Fruit fly (Drosophila melanogaster) whole organism, embryonic: ENCODE results near the gene bon.

Experiments used
- Awh ChIP-seq: fragments of 200-800 bp; sonication (Bioruptor generic); IDR thresholded peaks from 2 replicates; pipeline ENCODE4, ENCODE4 v1.3.6; 2022; ENCODE audit warnings: missing biosample characterization, missing genetic modification characterization
- CG10543 ChIP-seq: fragments of 200-800 bp; sonication (Bioruptor generic); optimal IDR thresholded peaks from 3 replicates; lab custom pipeline; 2017; ENCODE audit warnings: missing biosample characterization, mild to moderate bottlenecking, missing genetic modification characterization, moderate library complexity
- CG11085 ChIP-seq: fragments of 200-800 bp; sonication (Bioruptor generic); IDR thresholded peaks from 2 replicates; pipeline ENCODE4 v1.3.6; 2022; ENCODE audit warnings: missing biosample characterization, missing genetic modification characterization
- CG12104 ChIP-seq: fragments of 200-800 bp; sonication (Bioruptor generic); optimal IDR thresholded peaks from 3 replicates; lab custom pipeline; 2016; ENCODE audit warnings: missing biosample characterization, missing genetic modification characterization
- CG12391 ChIP-seq: fragments of 200-800 bp; sonication (Bioruptor generic); optimal IDR thresholded peaks from 3 replicates; lab custom pipeline; 2018; ENCODE audit warnings: missing biosample characterization, mild to moderate bottlenecking, missing genetic modification characterization, moderate library complexity
- CG12769 ChIP-seq: fragments of 200-800 bp; sonication (Bioruptor generic); optimal IDR thresholded peaks from 2 replicates; lab custom pipeline; 2019; ENCODE audit warnings: missing biosample characterization, mild to moderate bottlenecking, missing genetic modification characterization, moderate library complexity
- CG13894 ChIP-seq: fragments of 200-800 bp; sonication (Bioruptor generic); optimal IDR thresholded peaks from 3 replicates; lab custom pipeline; 2018; ENCODE audit warnings: missing biosample characterization, mild to moderate bottlenecking, missing genetic modification characterization, moderate library complexity
- CG14050 ChIP-seq: fragments of 200-800 bp; sonication (Bioruptor generic); IDR thresholded peaks from 3 replicates; pipeline ENCODE4 v1.3.6; 2022; ENCODE audit warnings: missing biosample characterization, missing genetic modification characterization
- CG17912 ChIP-seq: fragments of 200-800 bp; sonication (Bioruptor generic); optimal IDR thresholded peaks from 2 replicates; lab custom pipeline; 2018; ENCODE audit warnings: missing biosample characterization, mild to moderate bottlenecking, missing genetic modification characterization
- CG3065 ChIP-seq: fragments of 200-800 bp; sonication (Bioruptor generic); optimal IDR thresholded peaks from 2 replicates; lab custom pipeline; 2016; ENCODE audit warnings: missing biosample characterization, missing genetic modification characterization
- CG32532 ChIP-seq: fragments of 200-800 bp; sonication (Bioruptor generic); IDR thresholded peaks from 2 replicates; pipeline ENCODE4 v1.3.6; 2022; ENCODE audit warnings: missing biosample characterization, missing genetic modification characterization
- CG32767 ChIP-seq: fragments of 200-800 bp; sonication (Bioruptor generic); IDR thresholded peaks from 2 replicates; pipeline ENCODE4 v1.3.6; 2022; ENCODE audit warnings: missing biosample characterization, missing genetic modification characterization
- CG4282 ChIP-seq: fragments of 200-800 bp; sonication (Bioruptor generic); optimal IDR thresholded peaks from 2 replicates; lab custom pipeline; 2016; ENCODE audit warnings: missing biosample characterization, missing genetic modification characterization
- CG5953 ChIP-seq: fragments of 200-800 bp; sonication (Bioruptor generic); IDR thresholded peaks from 2 replicates; pipeline ENCODE4 v1.3.6; 2022; ENCODE audit warnings: missing biosample characterization, missing genetic modification characterization
- CG6175 ChIP-seq: fragments of 200-800 bp; sonication (Bioruptor generic); IDR thresholded peaks from 3 replicates; pipeline ENCODE4 v1.3.6; 2022; ENCODE audit warnings: missing biosample characterization, missing genetic modification characterization
- CG7963 ChIP-seq: fragments of 200-800 bp; sonication (Bioruptor generic); IDR thresholded peaks from 3 replicates; pipeline ENCODE4 v1.3.6; 2022; ENCODE audit warnings: missing biosample characterization, missing genetic modification characterization; ENCODE audit not compliant: partially characterized antibody
- CG8290 ChIP-seq, 3 experiments: fragments of 200-800 bp; sonication (Bioruptor generic); optimal IDR thresholded peaks; 2 replicates each; lab custom pipeline; 2016 to 2019; ENCODE audit warnings: missing biosample characterization in 3 of 3, missing genetic modification characterization in 3 of 3, mild to moderate bottlenecking in 2 of 3, moderate library complexity in 1 of 3
- CG9876 ChIP-seq: fragments of 200-800 bp; sonication (Bioruptor generic); optimal IDR thresholded peaks from 2 replicates; lab custom pipeline; 2016; ENCODE audit warnings: missing biosample characterization, missing genetic modification characterization
- CTCF ChIP-seq: fragments of 200-800 bp; sonication (Bioruptor generic); optimal IDR thresholded peaks from 2 replicates; lab custom pipeline; 2017; ENCODE audit warnings: missing biosample characterization, mild to moderate bottlenecking, missing genetic modification characterization, moderate library complexity
- D19B ChIP-seq: fragments of 200-800 bp; sonication (Bioruptor generic); optimal IDR thresholded peaks from 2 replicates; lab custom pipeline; 2017; ENCODE audit warnings: missing biosample characterization, mild to moderate bottlenecking, missing genetic modification characterization
- Deaf1 ChIP-seq: fragments of 200-800 bp; optimal IDR thresholded peaks from 3 replicates; lab custom pipeline; 2019; ENCODE audit warnings: missing biosample characterization, mild to moderate bottlenecking, missing genetic modification characterization, moderate library complexity
- Doc3 ChIP-seq: fragments of 200-800 bp; sonication (Bioruptor generic); IDR thresholded peaks from 3 replicates; pipeline ENCODE4 v1.3.6; 2022; ENCODE audit warnings: missing biosample characterization, missing genetic modification characterization; ENCODE audit not compliant: partially characterized antibody
- E2f1 ChIP-seq: fragments of 200-800 bp; sonication (Bioruptor generic); IDR thresholded peaks from 2 replicates; pipeline ENCODE4 v1.3.6; 2022; ENCODE audit warnings: missing biosample characterization, missing genetic modification characterization
- Ets97D ChIP-seq: fragments of 200-800 bp; sonication (Bioruptor generic); optimal IDR thresholded peaks from 3 replicates; lab custom pipeline; 2016; ENCODE audit warnings: missing biosample characterization, missing genetic modification characterization
- HLH54F ChIP-seq: fragments of 200-800 bp; sonication (Bioruptor generic); optimal IDR thresholded peaks from 3 replicates; lab custom pipeline; 2016; ENCODE audit warnings: missing biosample characterization, missing genetic modification characterization
- Hr39 ChIP-seq: fragments of >200 bp; optimal IDR thresholded peaks from 2 replicates; lab custom pipeline; 2017
- Med ChIP-seq: fragments of 200-800 bp; sonication (Bioruptor generic); peaks from one replicate; lab custom pipeline; 2016; ENCODE audit warnings: missing biosample characterization, missing genetic modification characterization, mild to moderate bottlenecking, inconsistent platforms, moderate library complexity
- Optix ChIP-seq: fragments of 200-800 bp; sonication (Bioruptor generic); IDR thresholded peaks from 3 replicates; pipeline ENCODE4 v1.3.6; 2022; ENCODE audit warnings: missing biosample characterization, missing genetic modification characterization
- Pdp1 ChIP-seq, 2 experiments: fragments of 200-800 bp; sonication (Bioruptor generic); optimal IDR thresholded peaks; 3 replicates each; lab custom pipeline; 2016; ENCODE audit warnings: missing biosample characterization in 2 of 2, missing genetic modification characterization in 2 of 2, mild to moderate bottlenecking in 1 of 2, moderate library complexity in 1 of 2
- Rfx ChIP-seq: fragments of 200-800 bp; sonication (Bioruptor generic); IDR thresholded peaks from 2 replicates; pipeline ENCODE4 v1.3.6; 2022; ENCODE audit warnings: missing biosample characterization, missing genetic modification characterization
- Sry-β ChIP-seq: fragments of 200-800 bp; sonication (Bioruptor generic); optimal IDR thresholded peaks from 2 replicates; lab custom pipeline; 2018; ENCODE audit warnings: missing biosample characterization, mild to moderate bottlenecking, missing genetic modification characterization, moderate library complexity
- chinmo ChIP-seq: fragments of 200-800 bp; sonication (Bioruptor generic); IDR thresholded peaks from 4 replicates; pipeline ENCODE4 v1.3.6; 2022; ENCODE audit warnings: missing biosample characterization, missing genetic modification characterization; ENCODE audit not compliant: partially characterized antibody
- ci ChIP-seq: fragments of 200-800 bp; sonication (Bioruptor generic); IDR thresholded peaks from 3 replicates; pipeline ENCODE4 v1.3.6; 2022; ENCODE audit warnings: missing biosample characterization, missing genetic modification characterization
- fd3F ChIP-seq: fragments of 200-800 bp; sonication (Bioruptor generic); optimal IDR thresholded peaks from 2 replicates; lab custom pipeline; 2018; ENCODE audit warnings: missing biosample characterization, mild to moderate bottlenecking, missing genetic modification characterization, moderate library complexity
- gcm ChIP-seq: fragments of 200-800 bp; sonication (Bioruptor generic); optimal IDR thresholded peaks from 2 replicates; lab custom pipeline; 2019; ENCODE audit warnings: missing biosample characterization, mild to moderate bottlenecking, missing genetic modification characterization, moderate library complexity
- gem ChIP-seq: fragments of 200-800 bp; sonication (Bioruptor generic); optimal IDR thresholded peaks from 2 replicates; lab custom pipeline; 2019; ENCODE audit warnings: missing biosample characterization, mild to moderate bottlenecking, missing genetic modification characterization, moderate library complexity
- lov ChIP-seq, 2 experiments: fragments of 200-800 bp in 1 of 2; fragments of >200 bp in 1 of 2; sonication (Bioruptor generic) in 1 of 2; IDR thresholded peaks in 1 of 2; optimal IDR thresholded peaks in 1 of 2; 2 replicates in 1 of 2; 3 replicates in 1 of 2; pipeline versions ENCODE4 v1.3.6 to Lab custom; 2017 to 2022; ENCODE audit warnings: missing biosample characterization in 1 of 2, missing genetic modification characterization in 1 of 2
- nau ChIP-seq: fragments of 200-800 bp; sonication (Bioruptor generic); optimal IDR thresholded peaks from 3 replicates; lab custom pipeline; 2017; ENCODE audit warnings: missing biosample characterization, mild to moderate bottlenecking, missing genetic modification characterization, missing genetic modification reagents
- nom ChIP-seq: fragments of 200-800 bp; sonication (Bioruptor generic); optimal IDR thresholded peaks from 2 replicates; lab custom pipeline; 2017; ENCODE audit warnings: missing biosample characterization, missing genetic modification characterization, mild to moderate bottlenecking, moderate library complexity, missing genetic modification reagents
- pros ChIP-seq: fragments of 200-800 bp; sonication (Bioruptor generic); optimal IDR thresholded peaks from 3 replicates; lab custom pipeline; 2019; ENCODE audit warnings: missing biosample characterization, mild to moderate bottlenecking, missing genetic modification characterization, moderate library complexity
- pum ChIP-seq: fragments of 200-800 bp; sonication (Bioruptor generic); optimal IDR thresholded peaks from 2 replicates; lab custom pipeline; 2016; ENCODE audit warnings: missing biosample characterization, missing genetic modification characterization
- ranshi ChIP-seq: fragments of 200-800 bp; sonication (Bioruptor generic); IDR thresholded peaks from 2 replicates; pipeline ENCODE4 v1.3.6; 2022; ENCODE audit warnings: missing biosample characterization, missing genetic modification characterization
- sd ChIP-seq: fragments of 200-800 bp; sonication (Bioruptor generic); optimal IDR thresholded peaks from 3 replicates; lab custom pipeline; 2018; ENCODE audit warnings: missing biosample characterization, mild to moderate bottlenecking, missing genetic modification characterization, moderate library complexity
- sima ChIP-seq: fragments of 200-800 bp; sonication (Bioruptor generic); optimal IDR thresholded peaks from 2 replicates; lab custom pipeline; 2016; ENCODE audit warnings: missing biosample characterization, missing genetic modification characterization
- slbo ChIP-seq: fragments of 200-800 bp; sonication (Bioruptor generic); IDR thresholded peaks from 2 replicates; pipeline ENCODE4 v1.3.6; 2022; ENCODE audit warnings: missing biosample characterization, missing genetic modification characterization
- sr ChIP-seq: fragments of 200-800 bp; sonication (Bioruptor generic); IDR thresholded peaks from 3 replicates; pipeline ENCODE4 v1.3.6; 2022; ENCODE audit warnings: missing biosample characterization, missing genetic modification characterization
- toy ChIP-seq: fragments of 200-800 bp; sonication (Bioruptor generic); IDR thresholded peaks from 2 replicates; pipeline ENCODE4 v1.3.6; 2022; ENCODE audit warnings: missing biosample characterization, missing genetic modification characterization
- ttk ChIP-seq: fragments of 200-800 bp; sonication (Bioruptor generic); IDR thresholded peaks from 2 replicates; pipeline ENCODE4 v2.1.2; 2022; ENCODE audit warnings: missing biosample characterization, missing genetic modification characterization
- twi ChIP-seq: fragments of 200-800 bp; optimal IDR thresholded peaks from 2 replicates; lab custom pipeline; 2019; ENCODE audit warnings: missing biosample characterization, mild to moderate bottlenecking, missing genetic modification characterization, moderate library complexity
- vnd ChIP-seq: fragments of 200-800 bp; sonication (Bioruptor generic); IDR thresholded peaks from 3 replicates; pipeline ENCODE4 v1.3.6; 2022; ENCODE audit warnings: missing biosample characterization, missing genetic modification characterization; ENCODE audit not compliant: partially characterized antibody

bon gene

DNA sequence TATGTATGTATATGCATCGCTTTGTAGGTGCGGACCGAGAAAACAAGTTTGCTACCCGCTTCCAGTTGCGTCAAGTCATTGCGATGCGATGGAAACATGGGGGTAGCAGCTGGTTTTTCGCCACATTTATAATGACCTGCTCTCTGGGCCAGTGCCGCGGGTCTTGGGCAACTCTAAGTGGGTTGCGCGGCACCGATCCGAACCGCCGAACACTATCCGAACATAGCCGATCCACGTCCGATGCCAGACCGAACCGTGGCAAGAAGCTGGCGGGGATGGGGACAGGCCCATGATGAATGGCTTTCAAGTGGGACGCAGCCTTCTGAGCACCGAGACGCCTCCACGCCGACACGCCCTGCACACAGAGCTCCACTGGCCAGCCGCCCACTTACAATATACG lies 11.1 kb downstream of the bon start:
- TF ChIP-seq sima (GFP tag; lab: Kevin White, UChicago) (no peak), Hr39 (lab: Kevin White, UChicago) (no peak), ci (GFP tag; lab: Robert Waterston, UW) (peak; percentile 37; the same call in 2 of the 3 replicates), toy (no peak), CG8290 (GFP tag; optimal IDR thresholded peaks at IDR 0.05; lab: Kevin White, UChicago) (no peak), CG8290 (tag; optimal IDR thresholded peaks at IDR 0.05; lab: Kevin White, UChicago) (peak in 1 of 2 experiments; percentile 46), E2f1 (GFP tag; lab: Robert Waterston, UW) (no peak), CG10543 (peak; percentile 87), pum (GFP tag; lab: Kevin White, UChicago) (no peak), CG5953 (GFP tag; lab: Robert Waterston, UW) (no peak), CG13894 (peak; percentile 31), slbo (GFP tag; lab: Robert Waterston, UW) (0 out of 2 replicates have a peak, but pooled peaks have one; percentile 15), CG32532 (GFP tag; lab: Robert Waterston, UW) (peak; percentile 24; the same call in 1 of the 2 replicates), nau (GFP tag; lab: Kevin White, UChicago) (peak; percentile 78), Rfx (GFP tag; lab: Robert Waterston, UW) (peak; percentile 35; the same call in 1 of the 2 replicates), CG17912 (GFP tag; lab: Kevin White, UChicago) (no peak), CG4282 (GFP tag; lab: Kevin White, UChicago) (no peak), Optix (GFP tag; lab: Robert Waterston, UW) (no peak), HLH54F (GFP tag; lab: Kevin White, UChicago) (no peak), Ets97D (no peak), CG7963 (GFP tag; lab: Robert Waterston, UW) (no peak), sd (peak; percentile 3), nom (GFP tag; lab: Kevin White, UChicago) (peak; percentile 47), Doc3 (GFP tag; lab: Robert Waterston, UW) (no peak), CG12391 (no peak), Awh (GFP tag; lab: Robert Waterston, UW) (no peak), fd3F (GFP tag; lab: Kevin White, UChicago) (no peak), CG9876 (GFP tag; lab: Kevin White, UChicago) (no peak), Sry-β (GFP tag; lab: Kevin White, UChicago) (no peak), Pdp1 (GFP tag; optimal IDR thresholded peaks at IDR 0.05; lab: Kevin White, UChicago) (peak in 1 of 2 experiments; percentile 10), chinmo (GFP tag; lab: Robert Waterston, UW) (0 out of 4 replicates have a peak, but pooled peaks have one; percentile 56), pros (GFP tag; lab: Kevin White, UChicago) (no peak), CG32767 (GFP tag; lab: Robert Waterston, UW) (no peak), Deaf1 (tag; lab: Kevin White, UChicago) (peak; percentile 96), gcm (GFP tag; lab: Kevin White, UChicago) (peak; percentile 79), D19B (GFP tag; lab: Kevin White, UChicago) (no peak), sr (GFP tag; lab: Robert Waterston, UW) (peak; percentile 98), ttk (GFP tag; lab: Robert Waterston, UW) (0 out of 2 replicates have a peak, but pooled peaks have one; percentile 29), CG12769 (tag; lab: Kevin White, UChicago) (peak; percentile 89), CG14050 (GFP tag; lab: Robert Waterston, UW) (no peak), Med (GFP tag; lab: Kevin White, UChicago) (peak; percentile 79), ranshi (GFP tag; lab: Robert Waterston, UW) (no peak), CG12104 (GFP tag; lab: Kevin White, UChicago) (no peak), CTCF (GFP tag; lab: Kevin White, UChicago) (no peak), CG6175 (GFP tag; lab: Robert Waterston, UW) (peak; percentile 91), gem (no peak), CG11085 (no peak; the same call in 1 of the 2 replicates), vnd (GFP tag; lab: Robert Waterston, UW) (no peak), CG3065 (GFP tag; lab: Kevin White, UChicago) (no peak), lov (optimal IDR thresholded peaks at IDR 0.05; lab: Kevin White, UChicago) (no peak), lov (GFP tag; IDR thresholded peaks at IDR 0.05; lab: Robert Waterston, UW) (0 out of 3 replicates have a peak, but pooled peaks have one; percentile 32), twi (no peak)
